Fruit fly (Drosophila melanogaster) whole organism, embryonic: Measurements from ENCODE around the gene CG34357.

Experiments
- Blimp-1 ChIP-seq: fragments of 200-800 bp; sonication (Bioruptor generic); optimal IDR thresholded peaks from 3 replicates; lab custom pipeline; 2018; ENCODE audit warnings: missing biosample characterization, missing genetic modification characterization, mild to moderate bottlenecking, moderate library complexity, missing genetic modification reagents
- CG17328 ChIP-seq: fragments of 200-800 bp; sonication (Bioruptor generic); IDR thresholded peaks from 2 replicates; pipeline ENCODE4 v1.3.6; 2022; ENCODE audit warnings: missing biosample characterization, missing genetic modification characterization
- CG17612 ChIP-seq: fragments of 200-800 bp; sonication (Bioruptor generic); IDR thresholded peaks from 2 replicates; pipeline ENCODE4 v1.3.6; 2022; ENCODE audit warnings: missing biosample characterization, missing genetic modification characterization
- CG3847 ChIP-seq: fragments of 200-800 bp; sonication (Bioruptor generic); IDR thresholded peaks from 2 replicates; pipeline ENCODE4 v1.3.6; 2022; ENCODE audit warnings: missing biosample characterization, missing genetic modification characterization
- CG42726 ChIP-seq: fragments of 200-800 bp; sonication (Bioruptor generic); IDR thresholded peaks from 2 replicates; pipeline ENCODE4 v1.3.6; 2022; ENCODE audit warnings: missing biosample characterization, missing genetic modification characterization; ENCODE audit not compliant: partially characterized antibody
- CG5953 ChIP-seq: fragments of 200-800 bp; sonication (Bioruptor generic); IDR thresholded peaks from 2 replicates; pipeline ENCODE4 v1.3.6; 2022; ENCODE audit warnings: missing biosample characterization, missing genetic modification characterization
- CG9215 ChIP-seq: fragments of 200-800 bp; sonication (Bioruptor generic); IDR thresholded peaks from 2 replicates; pipeline ENCODE4 v1.3.6; 2022; ENCODE audit warnings: missing biosample characterization, missing genetic modification characterization
- Dek ChIP-seq: fragments of 200-800 bp; sonication (Bioruptor generic); optimal IDR thresholded peaks from 3 replicates; lab custom pipeline; 2019; ENCODE audit warnings: missing biosample characterization, mild to moderate bottlenecking, missing genetic modification characterization, moderate library complexity
- Doc2 ChIP-seq: fragments of 200-800 bp; sonication (Bioruptor generic); IDR thresholded peaks from 2 replicates; pipeline ENCODE4 v1.3.6; 2022; ENCODE audit warnings: missing biosample characterization, missing genetic modification characterization
- Ets65A ChIP-seq: fragments of 200-800 bp; sonication (Bioruptor generic); peaks from one replicate; lab custom pipeline; 2016; ENCODE audit warnings: missing biosample characterization, missing genetic modification characterization
- GATAe ChIP-seq: fragments of 200-800 bp; sonication (Bioruptor generic); conservative IDR thresholded peaks from 2 replicates; pipeline ENCODE4 v1.3.6; 2022; ENCODE audit warnings: missing biosample characterization, missing genetic modification characterization
- NC2α ChIP-seq: fragments of 200-800 bp; sonication (Bioruptor generic); optimal IDR thresholded peaks from 2 replicates; lab custom pipeline; 2016; ENCODE audit warnings: missing biosample characterization, missing genetic modification characterization
- Nf-YB ChIP-seq: fragments of 200-800 bp; sonication (Bioruptor generic); optimal IDR thresholded peaks from 3 replicates; lab custom pipeline; 2019; ENCODE audit warnings: missing biosample characterization, mild to moderate bottlenecking, missing genetic modification characterization, moderate library complexity
- Nf-YC ChIP-seq: fragments of 200-800 bp; optimal IDR thresholded peaks from 3 replicates; lab custom pipeline; 2019; ENCODE audit warnings: missing biosample characterization, mild to moderate bottlenecking, missing genetic modification characterization, moderate library complexity
- Pdp1 ChIP-seq, 2 experiments: fragments of 200-800 bp; sonication (Bioruptor generic); optimal IDR thresholded peaks; 3 replicates each; lab custom pipeline; 2016; ENCODE audit warnings: missing biosample characterization in 2 of 2, missing genetic modification characterization in 2 of 2, mild to moderate bottlenecking in 1 of 2, moderate library complexity in 1 of 2
- Ptx1 ChIP-seq: fragments of 200-800 bp; sonication (Bioruptor generic); IDR thresholded peaks from 2 replicates; pipeline ENCODE4 v1.3.6; 2022; ENCODE audit warnings: missing biosample characterization, missing genetic modification characterization
- Vsx1 ChIP-seq: fragments of 200-800 bp; sonication (Bioruptor generic); optimal IDR thresholded peaks from 2 replicates; lab custom pipeline; 2017; ENCODE audit warnings: missing biosample characterization, mild to moderate bottlenecking, missing genetic modification characterization, missing genetic modification reagents
- amos ChIP-seq: fragments of 200-800 bp; sonication (Bioruptor generic); IDR thresholded peaks from 2 replicates; pipeline ENCODE4 v1.3.6; 2022; ENCODE audit warnings: missing biosample characterization, missing genetic modification characterization; ENCODE audit not compliant: partially characterized antibody
- ase ChIP-seq: fragments of 200-800 bp; sonication (Bioruptor generic); IDR thresholded peaks from 3 replicates; pipeline ENCODE4 v1.3.6; 2022; ENCODE audit warnings: missing biosample characterization, missing genetic modification characterization
- chinmo ChIP-seq: fragments of 200-800 bp; sonication (Bioruptor generic); IDR thresholded peaks from 4 replicates; pipeline ENCODE4 v1.3.6; 2022; ENCODE audit warnings: missing biosample characterization, missing genetic modification characterization; ENCODE audit not compliant: partially characterized antibody
- cwo ChIP-seq: fragments of 200-800 bp; sonication (Bioruptor generic); optimal IDR thresholded peaks from 3 replicates; lab custom pipeline; 2017; ENCODE audit warnings: missing biosample characterization, missing genetic modification characterization, mild to moderate bottlenecking, moderate library complexity, missing genetic modification reagents
- ewg ChIP-seq: fragments of 200-800 bp; sonication (Bioruptor generic); optimal IDR thresholded peaks from 3 replicates; lab custom pipeline; 2017; ENCODE audit warnings: mild to moderate bottlenecking, missing biosample characterization, missing genetic modification reagents, missing genetic modification characterization
- ftz-f1 ChIP-seq: fragments of 200-800 bp; sonication (Bioruptor generic); optimal IDR thresholded peaks from 2 replicates; lab custom pipeline; 2016; ENCODE audit warnings: missing biosample characterization, missing genetic modification characterization
- hth ChIP-seq: fragments of >200 bp; optimal IDR thresholded peaks from 2 replicates; lab custom pipeline; 2017; ENCODE audit warnings: inconsistent platforms
- lov ChIP-seq, 2 experiments: fragments of 200-800 bp in 1 of 2; fragments of >200 bp in 1 of 2; sonication (Bioruptor generic) in 1 of 2; IDR thresholded peaks in 1 of 2; optimal IDR thresholded peaks in 1 of 2; 2 replicates in 1 of 2; 3 replicates in 1 of 2; pipeline versions ENCODE4 v1.3.6 to Lab custom; 2017 to 2022; ENCODE audit warnings: missing biosample characterization in 1 of 2, missing genetic modification characterization in 1 of 2
- nom ChIP-seq: fragments of 200-800 bp; sonication (Bioruptor generic); optimal IDR thresholded peaks from 2 replicates; lab custom pipeline; 2017; ENCODE audit warnings: missing biosample characterization, missing genetic modification characterization, mild to moderate bottlenecking, moderate library complexity, missing genetic modification reagents
- org-1 ChIP-seq: fragments of 200-800 bp; sonication (Bioruptor generic); optimal IDR thresholded peaks from 2 replicates; lab custom pipeline; 2017; ENCODE audit warnings: missing biosample characterization, missing genetic modification characterization
- otp ChIP-seq: fragments of 200-800 bp; sonication (Bioruptor generic); IDR thresholded peaks from 3 replicates; pipeline ENCODE4, ENCODE4 v1.3.6; 2022; ENCODE audit warnings: missing biosample characterization, missing genetic modification characterization
- sd ChIP-seq: fragments of 200-800 bp; sonication (Bioruptor generic); optimal IDR thresholded peaks from 3 replicates; lab custom pipeline; 2018; ENCODE audit warnings: missing biosample characterization, mild to moderate bottlenecking, missing genetic modification characterization, moderate library complexity
- ssp ChIP-seq: fragments of 200-800 bp; sonication (Bioruptor generic); IDR thresholded peaks from 2 replicates; pipeline ENCODE4 v1.3.6; 2022; ENCODE audit warnings: missing biosample characterization, missing genetic modification characterization
- trem ChIP-seq: fragments of 200-800 bp; optimal IDR thresholded peaks from 3 replicates; lab custom pipeline; 2019; ENCODE audit warnings: missing biosample characterization, mild to moderate bottlenecking, missing genetic modification characterization, moderate library complexity
- usp ChIP-seq: fragments of >200 bp; optimal IDR thresholded peaks from 2 replicates; lab custom pipeline; 2017; ENCODE audit warnings: missing biosample characterization, missing genetic modification characterization
- vvl ChIP-seq: fragments of 200-800 bp; sonication (Bioruptor generic); IDR thresholded peaks from 2 replicates; pipeline ENCODE4 v1.3.6; 2022; ENCODE audit warnings: missing biosample characterization, missing genetic modification characterization
- wor ChIP-seq: fragments of 200-800 bp; sonication (Bioruptor generic); IDR thresholded peaks from 2 replicates; pipeline ENCODE4 v1.3.6; 2022; ENCODE audit warnings: missing biosample characterization, missing genetic modification characterization

The CG34357 gene

DNA sequence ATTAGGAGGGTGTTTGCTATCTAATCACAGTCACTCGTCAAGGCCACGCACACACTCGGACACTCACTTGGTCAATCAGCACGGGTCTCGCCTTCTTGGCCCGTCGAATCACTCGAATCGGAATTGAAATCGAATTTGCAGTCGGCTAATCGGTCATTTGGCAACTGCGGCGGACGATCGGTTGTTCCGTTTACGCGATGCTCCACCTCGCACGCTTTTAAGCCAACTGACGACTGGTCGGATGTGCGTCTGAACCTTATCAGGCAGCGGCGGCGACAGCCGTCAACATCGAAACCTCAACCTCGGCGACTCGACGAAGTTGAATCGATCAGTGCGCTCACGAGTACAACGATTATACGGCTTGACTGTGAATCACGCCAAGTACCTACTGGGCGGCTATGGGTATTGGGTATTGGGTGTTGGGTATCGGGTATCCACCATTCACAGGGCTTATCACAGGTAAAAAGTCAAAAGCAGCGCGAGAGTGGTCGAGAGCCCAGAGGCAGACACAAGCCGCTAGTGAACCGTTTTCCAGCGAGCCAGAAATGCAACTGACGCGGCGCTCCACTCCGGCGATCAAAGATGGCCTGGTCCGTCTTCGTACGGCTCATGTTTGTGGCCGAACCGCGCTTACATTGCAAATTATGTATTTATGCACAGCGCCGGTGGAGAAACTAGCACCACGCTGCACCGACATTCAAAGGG lies 86.7 kb downstream of the CG34357 start (continued):
- TF ChIP-seq Vsx1 (GFP tag; lab: Kevin White, UChicago) (peak; percentile 40), GATAe (GFP tag; lab: Robert Waterston, UW) (peak; percentile 87), Ptx1 (GFP tag; lab: Robert Waterston, UW) (0 out of 2 replicates have a peak, but pooled peaks have one; percentile 21), trem (no peak)

DNA sequence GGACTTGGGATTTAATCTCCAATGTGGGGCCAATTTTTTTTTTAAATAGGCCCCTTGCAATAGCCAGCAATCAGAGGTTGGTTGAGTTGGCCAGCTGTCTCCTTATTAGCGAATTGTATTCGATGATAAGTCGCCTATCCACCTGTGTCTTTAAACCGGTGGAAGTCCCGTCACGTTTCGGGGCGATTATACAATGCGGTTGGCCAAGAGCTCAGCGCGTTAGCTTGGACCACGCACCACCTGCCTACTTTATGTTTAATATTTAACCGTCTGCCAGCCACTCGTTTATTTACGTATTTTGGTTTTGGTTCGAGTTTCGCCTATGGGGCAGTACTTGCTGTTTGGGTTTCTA lies 87.2 kb downstream of the CG34357 start:
- TF ChIP-seq NC2α: no peak
- TF ChIP-seq Pdp1 (GFP tag; optimal IDR thresholded peaks at IDR 0.05; lab: Kevin White, UChicago): peak in 1 of 2 experiments; percentile 92
- TF ChIP-seq, all 482 proteins: peak for 1

DNA sequence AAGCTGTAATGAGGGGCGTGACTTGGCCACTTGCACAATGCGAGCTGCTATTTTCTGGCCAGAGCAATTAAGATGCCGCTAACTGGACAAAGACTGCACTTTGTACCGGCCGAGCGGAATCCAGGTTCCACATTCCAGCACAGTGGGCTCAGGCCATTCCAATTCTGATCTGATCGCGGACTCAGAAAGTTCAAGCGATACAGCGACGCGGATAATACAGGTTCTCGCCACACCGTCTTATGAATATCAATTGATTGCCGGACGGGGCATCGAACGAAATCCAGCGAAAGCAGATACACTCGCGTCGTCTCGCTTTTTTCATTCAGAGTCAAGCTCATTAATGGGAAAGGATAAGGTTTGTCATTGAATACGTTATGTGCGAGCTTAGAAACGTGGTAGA lies 88.9 kb downstream of the CG34357 start:
- TF ChIP-seq Blimp-1: peak; percentile 28
- TF ChIP-seq hth (lab: Kevin White, UChicago): no peak
- no peak for TF ChIP-seq Dek (tag; lab: Kevin White, UChicago)
- peak; percentile 84 for TF ChIP-seq nom (GFP tag; lab: Kevin White, UChicago)
- no peak for TF ChIP-seq CG17612
- peak; percentile 91 for TF ChIP-seq sd (tag; lab: Kevin White, UChicago)
- TF ChIP-seq vvl: peak; percentile 31; the same call in 1 of the 2 replicates
- TF ChIP-seq Doc2 (GFP tag; lab: Robert Waterston, UW): no peak
- TF ChIP-seq chinmo (GFP tag; lab: Robert Waterston, UW): 0 out of 4 replicates have a peak, but pooled peaks have one; percentile 16
- TF ChIP-seq ase: no peak
- TF ChIP-seq Ets65A (GFP tag; lab: Kevin White, UChicago): peak; percentile 77
- TF ChIP-seq org-1 (GFP tag; lab: Kevin White, UChicago): no peak
- TF ChIP-seq, all 482 proteins: peak for 6

DNA sequence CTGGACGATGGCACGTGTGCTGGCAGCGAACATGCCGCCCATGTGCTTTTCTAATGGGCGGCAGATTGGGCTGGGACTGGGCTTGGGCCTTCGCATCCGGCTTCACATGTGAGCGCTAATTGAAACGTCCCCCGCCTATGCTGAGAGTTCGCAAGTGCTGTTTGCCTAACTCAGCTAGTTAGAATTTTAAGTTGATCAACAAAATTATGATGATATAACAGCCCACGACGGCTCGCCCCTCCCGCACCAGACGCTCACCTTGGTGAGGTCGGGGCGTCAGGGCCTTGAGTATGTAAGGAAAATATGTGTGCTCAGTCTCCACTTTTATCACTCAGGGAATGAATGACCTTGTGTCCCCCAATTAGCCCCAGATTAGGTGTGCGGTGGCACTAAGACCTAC lies 91.0 kb downstream of the CG34357 start:
- TF ChIP-seq ftz-f1 (GFP tag; lab: Kevin White, UChicago) (peak; percentile 14), Nf-YC (tag; lab: Kevin White, UChicago) (no peak), ssp (GFP tag; lab: Robert Waterston, UW) (no peak), Pdp1 (GFP tag; optimal IDR thresholded peaks at IDR 0.05; lab: Kevin White, UChicago) (peak in 1 of 2 experiments; percentile 73), Nf-YB (no peak), cwo (GFP tag; lab: Kevin White, UChicago) (peak; percentile 15), lov (optimal IDR thresholded peaks at IDR 0.05; lab: Kevin White, UChicago) (no peak), lov (GFP tag; IDR thresholded peaks at IDR 0.05; lab: Robert Waterston, UW) (0 out of 3 replicates have a peak, but pooled peaks have one; percentile 4)

DNA sequence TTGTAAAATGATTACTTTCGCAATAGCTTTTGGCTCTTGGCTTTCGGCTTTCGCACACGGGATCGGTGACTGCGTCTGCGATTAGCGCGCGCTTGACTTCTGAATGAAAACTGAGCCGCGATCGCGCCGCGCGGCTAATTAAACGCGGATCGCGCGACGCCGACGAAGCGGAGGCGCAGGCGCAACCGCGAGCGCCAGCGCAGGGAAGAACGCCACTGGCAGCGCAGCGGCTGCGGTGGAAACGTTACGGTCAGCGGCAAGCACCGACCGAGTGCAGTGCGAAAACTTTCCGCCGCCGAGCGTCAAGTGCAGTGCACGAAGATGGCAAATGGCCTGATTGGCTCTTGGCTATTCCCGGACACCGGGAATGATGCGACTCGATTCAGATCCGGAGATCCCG lies 95.1 kb downstream of the CG34357 start, which contains the start of gene CG31522:
TSS of gene CG31522 (minus strand) at position 101 of the 400 bp plus-strand sequence.
- TF ChIP-seq CG42726 (GFP tag; lab: Robert Waterston, UW) (0 out of 2 replicates have a peak, but pooled peaks have one; percentile 14), CG17328 (GFP tag; lab: Robert Waterston, UW) (0 out of 2 replicates have a peak, but pooled peaks have one; percentile 5), CG9215 (0 out of 2 replicates have a peak, but pooled peaks have one; percentile 11), CG3847 (GFP tag; lab: Robert Waterston, UW) (peak; percentile 27; the same call in 1 of the 2 replicates), amos (GFP tag; lab: Robert Waterston, UW) (0 out of 2 replicates have a peak, but pooled peaks have one; percentile 11), otp (GFP tag; lab: Robert Waterston, UW) (0 out of 3 replicates have a peak, but pooled peaks have one; percentile 15), usp (GFP tag; lab: Kevin White, UChicago) (no peak), wor (GFP tag; lab: Robert Waterston, UW) (no peak), CG5953 (peak; percentile 8; the same call in 1 of the 2 replicates), ewg (no peak)
